Fruit fly (Drosophila melanogaster) whole organism, embryonic: ENCODE data around the gene Mlp84B.

Source experiments
- ATbp ChIP-seq: fragments of 200-800 bp; sonication (Bioruptor generic); optimal IDR thresholded peaks from 2 replicates; lab custom pipeline; 2017; ENCODE audit warnings: missing biosample characterization, mild to moderate bottlenecking, missing genetic modification characterization, missing genetic modification reagents
- B-H2 ChIP-seq: fragments of 200-800 bp; sonication (Bioruptor generic); optimal IDR thresholded peaks from 2 replicates; lab custom pipeline; 2018; ENCODE audit warnings: missing biosample characterization, mild to moderate bottlenecking, missing genetic modification characterization
- CG11398 ChIP-seq: fragments of 200-800 bp; sonication (Bioruptor generic); optimal IDR thresholded peaks from 2 replicates; lab custom pipeline; 2016; ENCODE audit warnings: missing biosample characterization, missing genetic modification characterization
- CG12942 ChIP-seq: fragments of 200-800 bp; sonication (Bioruptor generic); optimal IDR thresholded peaks from 3 replicates; lab custom pipeline; 2016; ENCODE audit warnings: missing biosample characterization, missing genetic modification characterization
- CG1603 ChIP-seq: fragments of 200-800 bp; sonication (Bioruptor generic); optimal IDR thresholded peaks from 2 replicates; lab custom pipeline; 2019; ENCODE audit warnings: missing biosample characterization, mild to moderate bottlenecking, missing genetic modification characterization, moderate library complexity
- CG16779 ChIP-seq: fragments of 200-800 bp; sonication (Bioruptor generic); IDR thresholded peaks from 2 replicates; pipeline ENCODE4 v1.3.6; 2022; ENCODE audit warnings: missing biosample characterization, missing genetic modification characterization
- CG16863 ChIP-seq: fragments of 200-800 bp; sonication (Bioruptor generic); optimal IDR thresholded peaks from 3 replicates; lab custom pipeline; 2016; ENCODE audit warnings: missing biosample characterization, missing genetic modification characterization
- CG17912 ChIP-seq: fragments of 200-800 bp; sonication (Bioruptor generic); optimal IDR thresholded peaks from 2 replicates; lab custom pipeline; 2018; ENCODE audit warnings: missing biosample characterization, mild to moderate bottlenecking, missing genetic modification characterization
- CG1792 ChIP-seq: fragments of 200-800 bp; sonication (Bioruptor generic); optimal IDR thresholded peaks from 2 replicates; lab custom pipeline; 2016; ENCODE audit warnings: missing biosample characterization, missing genetic modification characterization
- CG18619 ChIP-seq: fragments of 200-800 bp; sonication (Bioruptor generic); optimal IDR thresholded peaks from 3 replicates; lab custom pipeline; 2017; ENCODE audit warnings: missing biosample characterization, mild to moderate bottlenecking, missing genetic modification characterization
- CG2129 ChIP-seq: fragments of 200-800 bp; sonication (Bioruptor generic); IDR thresholded peaks from 2 replicates; pipeline ENCODE4 v1.3.6; 2022; ENCODE audit warnings: missing biosample characterization, missing genetic modification characterization; ENCODE audit not compliant: partially characterized antibody
- CG2712 ChIP-seq: fragments of 200-800 bp; optimal IDR thresholded peaks from 3 replicates; lab custom pipeline; 2019; ENCODE audit warnings: missing biosample characterization, mild to moderate bottlenecking, missing genetic modification characterization, moderate library complexity
- CG31388 ChIP-seq: fragments of 200-800 bp; sonication (Bioruptor generic); optimal IDR thresholded peaks from 2 replicates; lab custom pipeline; 2016; ENCODE audit warnings: missing biosample characterization, missing genetic modification characterization
- CG31441 ChIP-seq: fragments of 200-800 bp; sonication (Bioruptor generic); IDR thresholded peaks from 2 replicates; pipeline ENCODE4 v1.3.6; 2022; ENCODE audit warnings: missing biosample characterization, missing genetic modification characterization
- CG33213 ChIP-seq: fragments of 200-800 bp; sonication (Bioruptor generic); optimal IDR thresholded peaks from 3 replicates; lab custom pipeline; 2016; ENCODE audit warnings: missing biosample characterization, missing genetic modification characterization
- CG5953 ChIP-seq: fragments of 200-800 bp; sonication (Bioruptor generic); IDR thresholded peaks from 2 replicates; pipeline ENCODE4 v1.3.6; 2022; ENCODE audit warnings: missing biosample characterization, missing genetic modification characterization
- CG6175 ChIP-seq: fragments of 200-800 bp; sonication (Bioruptor generic); IDR thresholded peaks from 3 replicates; pipeline ENCODE4 v1.3.6; 2022; ENCODE audit warnings: missing biosample characterization, missing genetic modification characterization
- CG7963 ChIP-seq: fragments of 200-800 bp; sonication (Bioruptor generic); IDR thresholded peaks from 3 replicates; pipeline ENCODE4 v1.3.6; 2022; ENCODE audit warnings: missing biosample characterization, missing genetic modification characterization; ENCODE audit not compliant: partially characterized antibody
- Dip2 ChIP-seq: fragments of 200-800 bp; sonication (Bioruptor generic); IDR thresholded peaks from 2 replicates; pipeline ENCODE4 v1.3.6; 2022; ENCODE audit warnings: missing biosample characterization, missing genetic modification characterization
- Doc3 ChIP-seq: fragments of 200-800 bp; sonication (Bioruptor generic); IDR thresholded peaks from 3 replicates; pipeline ENCODE4 v1.3.6; 2022; ENCODE audit warnings: missing biosample characterization, missing genetic modification characterization; ENCODE audit not compliant: partially characterized antibody
- Dref ChIP-seq: fragments of 200-800 bp; sonication (Bioruptor generic); IDR thresholded peaks from 2 replicates; pipeline ENCODE4 v1.3.6; 2022; ENCODE audit warnings: missing biosample characterization, missing genetic modification characterization
- Hey ChIP-seq: fragments of 200-800 bp; sonication (Bioruptor generic); optimal IDR thresholded peaks from 3 replicates; lab custom pipeline; 2018; ENCODE audit warnings: missing biosample characterization, mild to moderate bottlenecking, missing genetic modification characterization
- HmgD ChIP-seq: fragments of 200-800 bp; sonication (Bioruptor generic); optimal IDR thresholded peaks from 3 replicates; lab custom pipeline; 2016; ENCODE audit warnings: missing biosample characterization, missing genetic modification characterization
- Hr3 ChIP-seq: fragments of 200-800 bp; sonication (Bioruptor generic); optimal IDR thresholded peaks from 3 replicates; lab custom pipeline; 2016; ENCODE audit warnings: missing biosample characterization, missing genetic modification characterization
- Nf-YB ChIP-seq: fragments of 200-800 bp; sonication (Bioruptor generic); optimal IDR thresholded peaks from 3 replicates; lab custom pipeline; 2019; ENCODE audit warnings: missing biosample characterization, mild to moderate bottlenecking, missing genetic modification characterization, moderate library complexity
- Nf-YC ChIP-seq: fragments of 200-800 bp; optimal IDR thresholded peaks from 3 replicates; lab custom pipeline; 2019; ENCODE audit warnings: missing biosample characterization, mild to moderate bottlenecking, missing genetic modification characterization, moderate library complexity
- NfI ChIP-seq: fragments of 200-800 bp; sonication (Bioruptor generic); optimal IDR thresholded peaks from 3 replicates; lab custom pipeline; 2018; ENCODE audit warnings: missing biosample characterization, mild to moderate bottlenecking, missing genetic modification characterization, moderate library complexity
- Rx ChIP-seq: fragments of 200-800 bp; sonication (Bioruptor generic); IDR thresholded peaks from 2 replicates; pipeline ENCODE4 v1.3.6; 2022; ENCODE audit warnings: missing biosample characterization, missing genetic modification characterization
- Spps ChIP-seq: fragments of 200-800 bp; sonication (Bioruptor generic); optimal IDR thresholded peaks from 2 replicates; lab custom pipeline; 2018; ENCODE audit warnings: missing biosample characterization, mild to moderate bottlenecking, missing genetic modification characterization
- Sry-β ChIP-seq: fragments of 200-800 bp; sonication (Bioruptor generic); optimal IDR thresholded peaks from 2 replicates; lab custom pipeline; 2018; ENCODE audit warnings: missing biosample characterization, mild to moderate bottlenecking, missing genetic modification characterization, moderate library complexity
- Tbp ChIP-seq: fragments of >200 bp; optimal IDR thresholded peaks from 2 replicates; lab custom pipeline; 2018; ENCODE audit warnings: missing biosample characterization, missing genetic modification characterization
- Xbp1 ChIP-seq: fragments of 200-800 bp; sonication (Bioruptor generic); optimal IDR thresholded peaks from 3 replicates; lab custom pipeline; 2016; ENCODE audit warnings: missing biosample characterization, mild to moderate bottlenecking, missing genetic modification characterization
- ara ChIP-seq: fragments of 200-800 bp; sonication (Bioruptor generic); IDR thresholded peaks from 2 replicates; pipeline ENCODE4 v1.3.6; 2022; ENCODE audit warnings: missing biosample characterization, missing genetic modification characterization
- bigmax ChIP-seq: fragments of 200-800 bp; sonication (Bioruptor generic); optimal IDR thresholded peaks from 2 replicates; lab custom pipeline; 2018; ENCODE audit warnings: missing biosample characterization, mild to moderate bottlenecking, missing genetic modification characterization
- bowl ChIP-seq: fragments of 200-800 bp; sonication (Bioruptor generic); IDR thresholded peaks from 2 replicates; pipeline ENCODE4 v1.3.6; 2022; ENCODE audit warnings: missing biosample characterization, missing genetic modification characterization
- dmrt11E ChIP-seq: fragments of 200-800 bp; sonication (Bioruptor generic); optimal IDR thresholded peaks from 3 replicates; lab custom pipeline; 2018; ENCODE audit warnings: missing biosample characterization, mild to moderate bottlenecking, missing genetic modification characterization, moderate library complexity
- dysf ChIP-seq: fragments of 200-800 bp; sonication (Bioruptor generic); IDR thresholded peaks from 3 replicates; pipeline ENCODE4 v1.3.6; 2022; ENCODE audit warnings: missing biosample characterization, missing genetic modification characterization
- emc ChIP-seq: fragments of 200-800 bp; sonication (Bioruptor generic); optimal IDR thresholded peaks from 2 replicates; lab custom pipeline; 2016; ENCODE audit warnings: missing biosample characterization, missing genetic modification characterization
- hb ChIP-seq: fragments of 200-800 bp; sonication (Bioruptor generic); IDR thresholded peaks from 3 replicates; pipeline ENCODE4 v1.3.6; 2022; ENCODE audit warnings: missing biosample characterization, missing genetic modification characterization; ENCODE audit not compliant: partially characterized antibody
- klu ChIP-seq: fragments of 200-800 bp; sonication (Bioruptor generic); IDR thresholded peaks from 2 replicates; pipeline ENCODE4 v1.3.6; 2022; ENCODE audit warnings: missing biosample characterization, missing genetic modification characterization
- salm ChIP-seq: fragments of 200-800 bp; sonication (Bioruptor generic); optimal IDR thresholded peaks from 2 replicates; lab custom pipeline; 2018; ENCODE audit warnings: missing biosample characterization, mild to moderate bottlenecking, missing genetic modification characterization
- sc ChIP-seq, 3 experiments: fragments of >200 bp in 2 of 3; fragments of 200-800 bp in 1 of 3; sonication (Bioruptor generic) in 1 of 3; optimal IDR thresholded peaks; 2 replicates in 2 of 3; 3 replicates in 1 of 3; lab custom pipeline; 2017; ENCODE audit warnings: mild to moderate bottlenecking in 1 of 3, missing biosample characterization in 1 of 3, missing genetic modification characterization in 1 of 3, missing genetic modification reagents in 1 of 3
- tll ChIP-seq, 2 experiments: fragments of 200-800 bp in 1 of 2; fragments of >200 bp in 1 of 2; sonication (Bioruptor generic) in 1 of 2; optimal IDR thresholded peaks; 2 replicates each; lab custom pipeline; 2017 to 2019; ENCODE audit warnings: missing biosample characterization in 2 of 2, missing genetic modification characterization in 2 of 2, mild to moderate bottlenecking in 1 of 2, moderate library complexity in 1 of 2
- tup ChIP-seq: fragments of 200-800 bp; sonication (Bioruptor generic); optimal IDR thresholded peaks from 2 replicates; lab custom pipeline; 2016; ENCODE audit warnings: missing biosample characterization, mild to moderate bottlenecking, missing genetic modification characterization, moderate library complexity
- tx ChIP-seq: fragments of 200-800 bp; sonication (Bioruptor generic); optimal IDR thresholded peaks from 2 replicates; lab custom pipeline; 2016; ENCODE audit warnings: missing biosample characterization, missing genetic modification characterization
- wdn ChIP-seq: fragments of 200-800 bp; sonication (Bioruptor generic); IDR thresholded peaks from 2 replicates; pipeline ENCODE4 v1.3.6; 2022; ENCODE audit warnings: missing biosample characterization, missing genetic modification characterization
- wek ChIP-seq: fragments of 200-800 bp; sonication (Bioruptor generic); optimal IDR thresholded peaks from 3 replicates; lab custom pipeline; 2018; ENCODE audit warnings: missing biosample characterization, mild to moderate bottlenecking, missing genetic modification characterization, moderate library complexity
- yki ChIP-seq: fragments of >200 bp; optimal IDR thresholded peaks from 3 replicates; lab custom pipeline; 2018

The Mlp84B gene

DNA sequence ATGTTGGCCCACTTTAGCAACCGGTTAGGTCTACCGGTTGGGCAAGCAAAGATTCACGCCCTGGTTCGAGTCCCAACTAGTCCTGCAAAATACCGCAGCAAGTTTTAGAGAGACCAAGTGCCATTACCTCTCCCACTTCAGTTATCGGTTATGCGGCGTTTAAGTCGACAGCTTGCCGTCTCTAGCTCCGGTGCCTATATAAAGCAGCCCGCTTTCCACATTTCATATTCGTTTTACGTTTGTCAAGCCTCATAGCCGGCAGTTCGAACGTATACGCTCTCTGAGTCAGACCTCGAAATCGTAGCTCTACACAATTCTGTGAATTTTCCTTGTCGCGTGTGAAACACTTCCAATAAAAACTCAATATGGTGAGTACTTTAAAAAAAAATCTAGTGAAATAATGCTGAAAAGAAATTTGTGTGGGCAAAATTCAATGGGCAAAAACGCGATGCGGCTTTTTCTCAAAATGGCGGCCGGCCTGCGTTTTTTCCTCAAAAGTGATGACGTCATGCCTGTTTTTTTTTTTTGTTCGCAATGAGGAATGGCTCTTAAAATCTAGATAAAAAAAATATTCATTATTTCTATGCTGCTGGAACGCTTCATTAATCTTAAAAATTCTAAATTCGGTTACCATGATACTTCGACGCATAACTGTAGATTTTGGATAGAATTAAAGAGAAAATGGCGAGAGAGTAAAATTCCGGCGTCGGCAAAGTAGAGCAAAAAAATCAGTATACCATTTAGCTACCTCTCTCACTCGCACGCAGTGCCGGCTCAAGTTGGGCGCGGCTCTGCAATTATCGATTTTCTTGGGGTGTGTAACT, 30.9 kb downstream of the Mlp84B start, which contains the start of gene alphaTub84B (continued):
- TF ChIP-seq Nf-YB (peak; percentile 26), ATbp (GFP tag; lab: Kevin White, UChicago) (peak; percentile 11), ara (GFP tag; lab: Robert Waterston, UW) (peak; percentile 55; the same call in 1 of the 2 replicates), CG31441 (GFP tag; lab: Robert Waterston, UW) (peak; percentile 50; the same call in 1 of the 2 replicates), CG11398 (peak; percentile 64), Hey (tag; lab: Kevin White, UChicago) (peak; percentile 43), Hr3 (GFP tag; lab: Kevin White, UChicago) (peak; percentile 34), CG1603 (peak; percentile 81), tll (GFP tag; optimal IDR thresholded peaks at IDR 0.05; lab: Kevin White, UChicago) (no peak), dysf (GFP tag; lab: Robert Waterston, UW) (0 out of 3 replicates have a peak, but pooled peaks have one; percentile 22), Sry-β (no peak), CG7963 (GFP tag; lab: Robert Waterston, UW) (0 out of 3 replicates have a peak, but pooled peaks have one; percentile 20), CG2129 (no peak), CG33213 (GFP tag; lab: Kevin White, UChicago) (peak; percentile 87), Dip2 (GFP tag; lab: Robert Waterston, UW) (no peak), CG6175 (GFP tag; lab: Robert Waterston, UW) (0 out of 3 replicates have a peak, but pooled peaks have one; percentile 67), Rx (GFP tag; lab: Robert Waterston, UW) (peak; percentile 39), bigmax (GFP tag; lab: Kevin White, UChicago) (peak; percentile 64), wdn (GFP tag; lab: Robert Waterston, UW) (peak; percentile 65; the same call in 1 of the 2 replicates), Nf-YC (tag; lab: Kevin White, UChicago) (peak; percentile 43), emc (GFP tag; lab: Kevin White, UChicago) (peak; percentile 48), CG1792 (GFP tag; lab: Kevin White, UChicago) (peak; percentile 53), CG12942 (GFP tag; lab: Kevin White, UChicago) (peak; percentile 55), CG16779 (GFP tag; lab: Robert Waterston, UW) (peak; percentile 66), yki (lab: Kevin White, UChicago) (no peak), salm (tag; lab: Kevin White, UChicago) (peak; percentile 49), Doc3 (GFP tag; lab: Robert Waterston, UW) (no peak), sc (optimal IDR thresholded peaks at IDR 0.05; lab: Kevin White, UChicago) (no peak), sc (GFP tag; optimal IDR thresholded peaks at IDR 0.05; lab: Kevin White, UChicago) (no peak), Spps (tag; lab: Kevin White, UChicago) (no peak), dmrt11E (tag; lab: Kevin White, UChicago) (peak; percentile 16), bowl (GFP tag; lab: Robert Waterston, UW) (peak; percentile 74; the same call in 1 of the 2 replicates), NfI (GFP tag; lab: Kevin White, UChicago) (peak; percentile 49), CG5953 (GFP tag; lab: Robert Waterston, UW) (peak; percentile 48; the same call in 1 of the 2 replicates), Dref (peak; percentile 89), wek (GFP tag; lab: Kevin White, UChicago) (peak; percentile 70), Xbp1 (peak; percentile 52), HmgD (GFP tag; lab: Kevin White, UChicago) (peak; percentile 72), hb (0 out of 3 replicates have a peak, but pooled peaks have one; percentile 41), CG18619 (peak; percentile 53), klu (no peak), CG16863 (GFP tag; lab: Kevin White, UChicago) (peak; percentile 73), CG2712 (tag; lab: Kevin White, UChicago) (peak; percentile 56), B-H2 (peak; percentile 45), Tbp (peak; percentile 63), tup (GFP tag; lab: Kevin White, UChicago) (peak; percentile 63), tx (GFP tag; lab: Kevin White, UChicago) (peak; percentile 71), CG17912 (peak; percentile 84), CG31388 (no peak)
